Worm (Caenorhabditis elegans) whole organism, young adult: Measurements from ENCODE around the gene F40F8.1.
A peak's percentile ranks its signal among the peaks of the same experiment; 100 is the strongest.

Source experiments
- F23B12.7 ChIP-seq: sonication (generic microtip); optimal IDR thresholded peaks from 2 replicates; lab custom pipeline; 2017; ENCODE audit warnings: missing genetic modification characterization, mild to moderate bottlenecking, missing compliant biosample characterization, antibody characterized with exemption, moderate library complexity; ENCODE audit not compliant: insufficient read depth
- F33H1.4 ChIP-seq: fragments of 200-800 bp; sonication (Bioruptor generic); IDR thresholded peaks from 2 replicates; pipeline ENCODE4 v1.3.6; 2022; ENCODE audit warnings: missing genetic modification reagents, missing genetic modification characterization, missing compliant biosample characterization
- F39B2.1 ChIP-seq: fragments of 200-800 bp; sonication (Bioruptor generic); IDR thresholded peaks from 2 replicates; pipeline ENCODE4 v1.3.6; 2022; ENCODE audit warnings: missing genetic modification reagents, missing genetic modification characterization, missing compliant biosample characterization
- F49E8.2 ChIP-seq: sonication (generic microtip); optimal IDR thresholded peaks from 3 replicates; lab custom pipeline; 2017; ENCODE audit warnings: missing genetic modification characterization, mild to moderate bottlenecking, missing compliant biosample characterization, antibody characterized with exemption, moderate library complexity; ENCODE audit not compliant: insufficient read depth
- F57A8.1 ChIP-seq: fragments of 200-800 bp; sonication (Bioruptor generic); optimal IDR thresholded peaks from 2 replicates; lab custom pipeline; 2018; ENCODE audit warnings: mild to moderate bottlenecking, missing genetic modification characterization, moderate library complexity, missing compliant biosample characterization
- K11D2.4 ChIP-seq: fragments of 200-800 bp; sonication (Bioruptor generic); IDR thresholded peaks from 2 replicates; pipeline ENCODE4 v1.3.6; 2022; ENCODE audit warnings: missing genetic modification reagents, missing genetic modification characterization, missing compliant biosample characterization
- K12H6.12 ChIP-seq: fragments of 200-800 bp; sonication (Bioruptor generic); optimal IDR thresholded peaks from 2 replicates; lab custom pipeline; 2018; ENCODE audit warnings: mild to moderate bottlenecking, missing genetic modification characterization, missing compliant biosample characterization
- T07F8.4 ChIP-seq: sonication (generic microtip); optimal IDR thresholded peaks from 2 replicates; lab custom pipeline; 2016; ENCODE audit warnings: mild to moderate bottlenecking, missing genetic modification characterization, moderate library complexity, missing compliant biosample characterization
- ZK185.1 ChIP-seq: sonication (generic microtip); optimal IDR thresholded peaks from 2 replicates; lab custom pipeline; 2016; ENCODE audit warnings: mild to moderate bottlenecking, missing genetic modification characterization, missing compliant biosample characterization; ENCODE audit not compliant: poor library complexity, severe bottlenecking
- aptf-2 ChIP-seq: fragments of 200-800 bp; sonication (Bioruptor generic); conservative IDR thresholded peaks from 2 replicates; pipeline ENCODE4 v1.3.6; 2022; ENCODE audit warnings: missing genetic modification reagents, missing genetic modification characterization, missing compliant biosample characterization
- aptf-3 ChIP-seq: fragments of 200-800 bp; sonication (Bioruptor generic); IDR thresholded peaks from 2 replicates; pipeline ENCODE4 v1.3.6; 2022; ENCODE audit warnings: missing genetic modification characterization, missing compliant biosample characterization
- attf-6 ChIP-seq: fragments of 200-800 bp; sonication (Bioruptor generic); IDR thresholded peaks from 2 replicates; pipeline ENCODE4 v1.3.6; 2022; ENCODE audit warnings: missing genetic modification reagents, missing genetic modification characterization, missing compliant biosample characterization
- bed-2 ChIP-seq: fragments of 200-800 bp; sonication (Bioruptor generic); IDR thresholded peaks from 2 replicates; pipeline ENCODE4 v1.3.6; 2022; ENCODE audit warnings: missing genetic modification reagents, missing genetic modification characterization, missing compliant biosample characterization
- chd-7 ChIP-seq: sonication (generic microtip); optimal IDR thresholded peaks from 2 replicates; lab custom pipeline; 2016; ENCODE audit warnings: mild to moderate bottlenecking, missing genetic modification characterization, moderate library complexity, missing compliant biosample characterization
- dox-1 ChIP-seq: fragments of 200-800 bp; sonication (Bioruptor generic); IDR thresholded peaks from 2 replicates; pipeline ENCODE4 v1.3.6; 2022; ENCODE audit warnings: missing genetic modification reagents, missing genetic modification characterization, missing compliant biosample characterization
- efl-1 ChIP-seq: fragments of 150-350 bp; optimal IDR thresholded peaks from 2 replicates; lab custom pipeline; 2014; ENCODE audit warnings: missing biosample characterization, missing genetic modification reagents, missing genetic modification characterization
- ets-4 ChIP-seq: fragments of 200-800 bp; sonication (Bioruptor generic); optimal IDR thresholded peaks from 2 replicates; lab custom pipeline; 2018; ENCODE audit warnings: mild to moderate bottlenecking, missing genetic modification characterization, missing compliant biosample characterization
- fkh-3 ChIP-seq: sonication (generic microtip); optimal IDR thresholded peaks from 2 replicates; lab custom pipeline; 2016; ENCODE audit warnings: mild to moderate bottlenecking, missing genetic modification characterization, missing compliant biosample characterization
- him-1 ChIP-seq: sonication (generic microtip); optimal IDR thresholded peaks from 2 replicates; lab custom pipeline; 2016; ENCODE audit warnings: missing genotype, missing genetic modification reagents, missing genetic modification characterization, missing compliant biosample characterization
- hmg-20 ChIP-seq: fragments of 200-800 bp; sonication (Bioruptor generic); IDR thresholded peaks from 2 replicates; pipeline ENCODE4 v1.3.6; 2022; ENCODE audit warnings: missing genetic modification reagents, missing genetic modification characterization, missing compliant biosample characterization
- hrde-1 ChIP-seq: sonication (generic microtip); optimal IDR thresholded peaks from 2 replicates; lab custom pipeline; 2016; ENCODE audit warnings: missing genetic modification characterization, mild to moderate bottlenecking, missing compliant biosample characterization, moderate library complexity, missing genotype, missing genetic modification reagents, borderline replicate concordance
- lin-35 ChIP-seq, 3 experiments: fragments of 150-350 bp in 2 of 3; sonication (generic microtip) in 1 of 3; optimal IDR thresholded peaks; 2 replicates each; lab custom pipeline; 2014 to 2018; ENCODE audit warnings: missing biosample characterization in 3 of 3, missing genetic modification characterization in 3 of 3, missing genetic modification reagents in 3 of 3
- lin-54 ChIP-seq: fragments of 200-800 bp; sonication (Bioruptor generic); optimal IDR thresholded peaks from 2 replicates; lab custom pipeline; 2018; ENCODE audit warnings: mild to moderate bottlenecking, missing genetic modification characterization, missing compliant biosample characterization
- lsl-1 ChIP-seq: fragments of 200-800 bp; sonication (Bioruptor generic); optimal IDR thresholded peaks from 2 replicates; lab custom pipeline; 2018; ENCODE audit warnings: mild to moderate bottlenecking, missing genetic modification characterization, moderate library complexity, missing compliant biosample characterization
- madf-3 ChIP-seq: fragments of 200-800 bp; sonication (Bioruptor generic); IDR thresholded peaks from 2 replicates; pipeline ENCODE4 v1.3.6; 2022; ENCODE audit warnings: missing genetic modification reagents, missing genetic modification characterization, missing compliant biosample characterization
- madf-6 ChIP-seq: fragments of 200-800 bp; sonication (Bioruptor generic); IDR thresholded peaks from 2 replicates; pipeline ENCODE4 v1.3.6; 2022; ENCODE audit warnings: missing genetic modification reagents, missing genetic modification characterization, missing compliant biosample characterization
- mes-4 ChIP-seq: sonication (generic microtip); optimal IDR thresholded peaks from 2 replicates; lab custom pipeline; 2016; ENCODE audit warnings: missing genotype, missing genetic modification characterization, missing compliant biosample characterization
- mxl-1 ChIP-seq: sonication (generic microtip); optimal IDR thresholded peaks from 2 replicates; lab custom pipeline; 2016; ENCODE audit warnings: missing genetic modification characterization, missing compliant biosample characterization
- nfya-1 ChIP-seq: sonication (generic microtip); optimal IDR thresholded peaks from 2 replicates; lab custom pipeline; 2017; ENCODE audit warnings: antibody characterized with exemption, missing compliant biosample characterization, missing genetic modification characterization, borderline replicate concordance; ENCODE audit not compliant: insufficient read depth
- nfyb-1 ChIP-seq: fragments of 200-800 bp; sonication (Bioruptor generic); IDR thresholded peaks from 2 replicates; pipeline ENCODE4 v1.3.6; 2022; ENCODE audit warnings: missing genetic modification reagents, missing genetic modification characterization, missing compliant biosample characterization
- nhr-27 ChIP-seq: fragments of 200-800 bp; sonication (Bioruptor generic); optimal IDR thresholded peaks from 2 replicates; lab custom pipeline; 2018; ENCODE audit warnings: mild to moderate bottlenecking, missing genetic modification characterization, moderate library complexity, missing compliant biosample characterization
- repo-1 ChIP-seq: sonication (generic microtip); optimal IDR thresholded peaks from 2 replicates; lab custom pipeline; 2017; ENCODE audit warnings: mild to moderate bottlenecking, missing genetic modification characterization, missing compliant biosample characterization
- xnd-1 ChIP-seq: sonication (generic microtip); optimal IDR thresholded peaks from 2 replicates; lab custom pipeline; 2016; ENCODE audit warnings: missing genotype, missing genetic modification reagents, missing genetic modification characterization, missing compliant biosample characterization
- zfh-2 ChIP-seq: fragments of 200-800 bp; sonication (Bioruptor generic); conservative IDR thresholded peaks from 2 replicates; pipeline ENCODE4 v1.3.6; 2022; ENCODE audit warnings: missing genetic modification reagents, missing genetic modification characterization, missing compliant biosample characterization
- ztf-22 ChIP-seq: fragments of 200-800 bp; sonication (Bioruptor generic); optimal IDR thresholded peaks from 2 replicates; lab custom pipeline; 2018; ENCODE audit warnings: mild to moderate bottlenecking, missing genetic modification characterization, moderate library complexity, missing compliant biosample characterization
- ztf-28 ChIP-seq: fragments of 200-800 bp; sonication (Bioruptor generic); IDR thresholded peaks from 2 replicates; pipeline ENCODE4 v1.3.6; 2022; ENCODE audit warnings: missing genetic modification reagents, missing genetic modification characterization, missing compliant biosample characterization

The F40F8.1 gene

ce11 chrII:11091577-11091976 lies 35.9 kb upstream of the F40F8.1 start:
- TF ChIP-seq mxl-1 (tag; lab: Kevin White, UChicago), result no peak
- TF ChIP-seq nfyb-1 (GFP tag; lab: Robert Waterston, UW), result no peak
- TF ChIP-seq hmg-20, result no peak
- no peak for TF ChIP-seq zfh-2 (GFP tag; lab: Robert Waterston, UW)
- no peak for TF ChIP-seq ztf-22
- no peak for TF ChIP-seq attf-6 (GFP tag; lab: Robert Waterston, UW)
- TF ChIP-seq F39B2.1 (GFP tag; lab: Robert Waterston, UW), result no peak
- TF ChIP-seq F23B12.7, result no peak
- TF ChIP-seq T07F8.4 (tag; lab: Kevin White, UChicago), result no peak
- TF ChIP-seq lin-54 (GFP tag; lab: Kevin White, UChicago), result no peak
- TF ChIP-seq hrde-1 (tag; lab: Kevin White, UChicago), result no peak
- TF ChIP-seq nhr-27 (tag; lab: Kevin White, UChicago), result no peak

- TF ChIP-seq nfya-1 (no peak), lin-54 (GFP tag; lab: Kevin White, UChicago) (no peak), bed-2 (GFP tag; lab: Robert Waterston, UW) (no peak), fkh-3 (tag; lab: Kevin White, UChicago) (no peak), F57A8.1 (GFP tag; lab: Kevin White, UChicago) (no peak), K11D2.4 (GFP tag; lab: Robert Waterston, UW) (no peak), K12H6.12 (tag; lab: Kevin White, UChicago) (no peak), ztf-28 (GFP tag; lab: Robert Waterston, UW) (no peak), F33H1.4 (GFP tag; lab: Robert Waterston, UW) (no peak), chd-7 (tag; lab: Kevin White, UChicago) (no peak), mxl-1 (tag; lab: Kevin White, UChicago) (no peak), mes-4 (tag; lab: Kevin White, UChicago) (no peak), ets-4 (GFP tag; lab: Kevin White, UChicago) (no peak), dox-1 (no peak), attf-6 (GFP tag; lab: Robert Waterston, UW) (no peak), T07F8.4 (tag; lab: Kevin White, UChicago) (no peak), ZK185.1 (tag; lab: Kevin White, UChicago) (no peak), repo-1 (no peak)
Observed at ce11 chrII:11092413-11092812, 35.1 kb upstream of the F40F8.1 start, which contains the start of gene rpl-42. rpl-42 (plus strand) TSS chrII:11092713.

- TF ChIP-seq madf-6, result peak; percentile 56; the same call in 1 of the 2 replicates
- TF ChIP-seq efl-1 (GFP tag; lab: Kevin White, UChicago), result peak; percentile 14
- TF ChIP-seq F33H1.4 (GFP tag; lab: Robert Waterston, UW), result peak; percentile 65
- no peak for TF ChIP-seq aptf-3 (GFP tag; lab: Robert Waterston, UW)
- no peak for TF ChIP-seq madf-3 (GFP tag; lab: Robert Waterston, UW)
- peak; percentile 2 for TF ChIP-seq him-1
- peak; percentile 39 for TF ChIP-seq xnd-1 (tag; lab: Kevin White, UChicago)
- peak; percentile 66 for TF ChIP-seq lsl-1 (GFP tag; lab: Kevin White, UChicago)
- no peak for TF ChIP-seq lin-35 (GFP tag; optimal IDR thresholded peaks at IDR 0.05; lab: Kevin White, UChicago)
- no peak for TF ChIP-seq bed-2 (GFP tag; lab: Robert Waterston, UW)
- TF ChIP-seq aptf-2, result no peak
- TF ChIP-seq F49E8.2, result peak; percentile 45
Observed at ce11 chrII:11094431-11094830, 33.0 kb upstream of the F40F8.1 start.
